Fruit fly (Drosophila melanogaster) whole organism, prepupa: ENCODE data around the gene slou.

Experiments
- CG1621 ChIP-seq: fragments of 200-800 bp; sonication (Bioruptor generic); optimal IDR thresholded peaks from 3 replicates; lab custom pipeline; 2018; ENCODE audit warnings: missing biosample characterization, mild to moderate bottlenecking, missing genetic modification characterization
- CG16779 ChIP-seq: fragments of 200-800 bp; sonication (Bioruptor generic); optimal IDR thresholded peaks from 3 replicates; lab custom pipeline; 2017; ENCODE audit warnings: missing biosample characterization, mild to moderate bottlenecking, missing genetic modification characterization
- CG6854 ChIP-seq: fragments of 200-800 bp; sonication (Bioruptor generic); optimal IDR thresholded peaks from 2 replicates; lab custom pipeline; 2017; ENCODE audit warnings: missing biosample characterization, mild to moderate bottlenecking, missing genetic modification characterization
- Sox102F ChIP-seq: fragments of 200-800 bp; sonication (Bioruptor generic); optimal IDR thresholded peaks from 2 replicates; lab custom pipeline; 2016; ENCODE audit warnings: missing biosample characterization, mild to moderate bottlenecking, missing genetic modification characterization

DNA sequence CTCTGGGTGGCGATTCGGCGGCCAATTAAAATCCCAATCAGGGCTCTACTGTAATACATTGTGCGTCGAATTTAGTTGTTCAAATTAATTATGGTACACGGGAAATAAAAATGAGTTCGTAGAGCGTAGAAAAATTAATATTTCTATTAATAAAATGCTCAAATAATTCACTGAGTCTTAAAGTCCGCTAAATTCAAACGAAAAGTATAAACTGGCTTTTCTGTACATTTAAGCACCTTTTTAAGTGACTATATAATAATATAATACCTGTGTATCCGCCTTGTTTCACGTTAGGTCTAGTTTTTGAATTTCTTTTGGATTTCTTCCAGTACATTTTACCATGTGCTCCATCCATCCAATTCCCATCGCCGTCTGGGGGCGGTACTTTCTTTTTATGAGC is 9.8 kb upstream of the slou start:
- TF ChIP-seq CG6854 (GFP tag; lab: Kevin White, UChicago): no peak
- no peak for TF ChIP-seq Sox102F (GFP tag; lab: Kevin White, UChicago)
- TF ChIP-seq CG16779 (tag; lab: Kevin White, UChicago): no peak
- TF ChIP-seq CG1621 (tag; lab: Kevin White, UChicago): no peak
